Fruit fly (Drosophila melanogaster): ENCODE results near the gene CG14957.

DNA sequence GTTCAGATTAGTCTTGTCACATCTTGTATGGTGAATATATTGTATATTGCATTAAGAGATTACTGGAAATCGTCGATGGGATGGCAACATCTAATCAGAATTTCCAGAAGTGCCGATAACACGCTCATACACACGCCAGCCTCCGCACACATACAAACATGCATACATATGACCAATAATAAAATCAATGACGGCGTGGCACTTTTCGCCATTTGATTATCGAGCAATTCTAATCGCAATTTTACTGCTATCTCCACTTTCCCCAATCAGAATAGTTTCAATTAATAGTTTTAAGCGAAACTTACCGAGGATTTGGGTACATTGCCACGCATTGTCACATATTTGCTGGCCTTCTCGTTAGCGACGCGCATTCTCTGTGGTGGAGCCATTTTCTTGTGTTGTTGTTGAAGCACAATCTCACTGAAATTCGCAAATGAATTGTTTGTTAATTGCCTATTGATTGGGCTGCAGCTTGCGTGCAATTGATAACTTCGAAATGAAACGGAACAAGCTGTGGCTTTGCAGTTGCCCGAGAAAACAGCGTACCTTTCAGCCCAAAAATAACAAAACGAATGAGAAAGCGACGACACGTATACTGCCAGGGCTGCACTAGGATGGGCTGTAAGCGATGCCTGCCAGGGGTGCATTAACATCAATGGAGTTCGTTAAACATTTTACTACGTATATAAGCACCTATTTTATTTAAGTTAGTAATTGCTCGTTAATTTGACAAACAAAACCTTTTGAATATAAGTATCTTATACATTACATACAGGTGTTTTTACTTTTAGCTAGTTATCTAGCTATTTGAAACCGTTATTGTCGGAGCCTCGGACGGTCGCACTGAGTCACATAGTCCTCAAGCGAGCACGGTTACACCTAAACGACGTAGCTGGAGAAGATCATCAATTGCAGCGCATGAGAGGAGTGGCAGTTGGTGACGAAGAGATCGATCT, 11.4 kb downstream of the CG14957 start, which contains the start of the genes CG32276 and gry:
- TF ChIP-seq CTCF (optimal IDR thresholded peaks at IDR 0.05) (no peak), CG8478 (optimal IDR thresholded peaks at IDR 0.05) (no peak)
